Fruit fly (Drosophila melanogaster): ENCODE measurements around the gene Culd.
A peak's percentile ranks its signal among the peaks of the same experiment; 100 is the strongest.

Culd gene

DNA sequence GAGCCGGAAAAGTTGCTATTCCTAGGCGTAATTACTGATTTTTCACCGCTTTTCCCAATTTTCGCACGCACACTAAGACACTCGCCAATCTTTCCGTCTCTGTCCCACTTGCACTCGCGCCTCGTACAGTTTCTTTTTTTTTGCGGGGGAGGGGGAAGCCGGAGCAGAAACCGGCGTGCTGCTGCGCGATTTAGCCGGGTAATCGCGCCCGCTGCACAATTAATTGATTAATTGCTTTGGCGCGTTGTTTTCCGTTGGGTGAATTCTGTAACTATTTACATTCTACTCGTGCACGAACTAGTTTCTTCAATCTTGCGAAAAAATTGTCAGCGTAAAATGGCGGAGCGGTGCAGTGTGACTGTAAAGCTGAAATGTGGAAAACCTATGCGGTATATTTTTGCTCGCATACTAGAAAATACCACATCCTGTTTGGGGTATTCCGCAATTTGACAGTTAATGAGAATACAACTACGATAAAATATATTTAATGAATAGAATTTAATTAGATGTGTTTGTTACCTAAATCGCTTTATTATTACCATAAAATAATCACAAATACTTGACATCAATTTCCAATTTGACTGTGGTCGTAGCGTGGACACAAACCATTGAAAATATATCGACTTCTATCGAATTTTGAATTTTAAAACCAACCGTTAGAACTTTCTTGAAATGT is 40.8 kb downstream of the Culd start, which contains the start of gene Cpsf6 (continued):
- TF ChIP-seq CG4404 (GFP tag; IDR thresholded peaks at IDR 0.05): 0 out of 2 replicates have a peak, but pooled peaks have one; percentile 15
- TF ChIP-seq CG12942 (GFP tag; optimal IDR thresholded peaks at IDR 0.05): peak; percentile 57

DNA sequence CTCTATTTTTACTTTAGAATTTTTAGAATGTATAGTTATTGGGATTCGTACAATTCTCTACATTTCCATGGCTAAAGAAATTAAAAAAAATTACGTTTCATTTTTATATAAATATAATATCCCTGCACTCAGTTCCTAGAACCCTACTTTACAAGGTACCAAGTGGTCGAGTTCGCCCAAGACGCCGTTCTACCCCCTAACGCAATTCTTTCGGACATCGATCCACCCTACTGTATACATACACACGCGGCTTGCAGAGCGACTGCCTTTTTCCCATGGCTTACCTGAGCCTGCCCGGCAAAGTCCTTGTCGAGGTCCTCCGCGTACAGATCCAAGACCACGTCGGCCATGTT is 41.3 kb downstream of the Culd start:
- TF ChIP-seq CG1792 (GFP tag; optimal IDR thresholded peaks at IDR 0.05) (no peak), row (GFP tag; IDR thresholded peaks at IDR 0.05) (peak; percentile 68), bsh (GFP tag; optimal IDR thresholded peaks at IDR 0.05) (peak in 1 of 2 experiments; percentile 16), CG9609 (GFP tag; optimal IDR thresholded peaks at IDR 0.05) (no peak), Rfx (GFP tag; IDR thresholded peaks at IDR 0.05) (peak; percentile 45; the same call in 1 of the 2 replicates), CG13424 (tag; optimal IDR thresholded peaks at IDR 0.05) (peak; percentile 17), lab (GFP tag; optimal IDR thresholded peaks at IDR 0.05) (peak; percentile 8), CG31388 (GFP tag; optimal IDR thresholded peaks at IDR 0.05) (no peak), CG13775 (GFP tag; optimal IDR thresholded peaks at IDR 0.05) (peak; percentile 11), otp (GFP tag; IDR thresholded peaks at IDR 0.05) (0 out of 3 replicates have a peak, but pooled peaks have one; percentile 22), nmo (GFP tag; optimal IDR thresholded peaks at IDR 0.05) (no peak), Abd-B (GFP tag; optimal IDR thresholded peaks at IDR 0.05) (no peak), HHEX (GFP tag; optimal IDR thresholded peaks at IDR 0.05) (peak; percentile 4), CG14014 (GFP tag; IDR thresholded peaks at IDR 0.05) (0 out of 2 replicates have a peak, but pooled peaks have one; percentile 8), Xrp1 (GFP tag; IDR thresholded peaks at IDR 0.05) (peak; percentile 30; the same call in 1 of the 2 replicates), slbo (GFP tag; IDR thresholded peaks at IDR 0.05) (peak; percentile 57), Ada2b (GFP tag; IDR thresholded peaks at IDR 0.05) (peak; percentile 44; the same call in 1 of the 2 replicates), CG34376 (GFP tag; optimal IDR thresholded peaks at IDR 0.05) (no peak), vvl (GFP tag; IDR thresholded peaks at IDR 0.05) (peak; percentile 11), CG3281 (GFP tag; optimal IDR thresholded peaks at IDR 0.05) (peak; percentile 34), lmd (GFP tag; IDR thresholded peaks at IDR 0.05) (peak; percentile 44), Gug (GFP tag; IDR thresholded peaks at IDR 0.05) (peak; percentile 15; the same call in 1 of the 4 replicates), chn (GFP tag; optimal IDR thresholded peaks at IDR 0.05) (peak; percentile 16), CrebB (tag; optimal IDR thresholded peaks at IDR 0.05) (peak; percentile 11), z (GFP tag; IDR thresholded peaks at IDR 0.05) (0 out of 3 replicates have a peak, but pooled peaks have one; percentile 19), CG17568 (GFP tag; optimal IDR thresholded peaks at IDR 0.05) (peak; percentile 99), Fer3 (tag; optimal IDR thresholded peaks at IDR 0.05) (peak; percentile 21), CG6689 (GFP tag; IDR thresholded peaks at IDR 0.05) (peak; percentile 42; the same call in 1 of the 2 replicates), CG32532 (GFP tag; IDR thresholded peaks at IDR 0.05) (peak; percentile 53), cg (GFP tag; optimal IDR thresholded peaks at IDR 0.05) (no peak), Drgx (GFP tag; IDR thresholded peaks at IDR 0.05) (peak; percentile 27; the same call in 1 of the 2 replicates), onecut (GFP tag; IDR thresholded peaks at IDR 0.05) (peak; percentile 44), H2.0 (GFP tag; IDR thresholded peaks at IDR 0.05) (0 out of 2 replicates have a peak, but pooled peaks have one; percentile 24), CG9932 (GFP tag; IDR thresholded peaks at IDR 0.05) (peak; percentile 56), dm (GFP tag; optimal IDR thresholded peaks at IDR 0.05) (peak; percentile 45), CG12155 (GFP tag; optimal IDR thresholded peaks at IDR 0.05) (peak; percentile 2), CG17612 (GFP tag; IDR thresholded peaks at IDR 0.05) (no peak), Xbp1 (GFP tag; optimal IDR thresholded peaks at IDR 0.05) (peak; percentile 47), Meics (GFP tag; optimal IDR thresholded peaks at IDR 0.05) (peak; percentile 51), D19B (GFP tag; optimal IDR thresholded peaks at IDR 0.05) (peak; percentile 96), sc (optimal IDR thresholded peaks at IDR 0.05) (no peak), sc (GFP tag; optimal IDR thresholded peaks at IDR 0.05) (no peak), grn (GFP tag; optimal IDR thresholded peaks at IDR 0.05) (no peak), CoRest (tag; optimal IDR thresholded peaks at IDR 0.05) (no peak), CG7556 (GFP tag; optimal IDR thresholded peaks at IDR 0.05) (no peak), CG13287 (GFP tag; IDR thresholded peaks at IDR 0.05; ENCODE audit: partially characterized antibody) (no peak)

All from whole organism, embryonic.